Worm (Caenorhabditis elegans) whole organism, L4 larva: ENCODE results near the gene chil-8.

Experiments
- F10B5.3 ChIP-seq: sonication (generic microtip); optimal IDR thresholded peaks from 2 replicates; lab custom pipeline; 2016; ENCODE audit warnings: mild to moderate bottlenecking, missing genetic modification characterization, missing compliant biosample characterization
- F37D6.2 ChIP-seq: sonication (generic microtip); optimal IDR thresholded peaks from 2 replicates; lab custom pipeline; 2016; ENCODE audit warnings: mild to moderate bottlenecking, missing genetic modification characterization, missing compliant biosample characterization
- T26A8.4 ChIP-seq: fragments of 200-800 bp; sonication (Bioruptor generic); IDR thresholded peaks from 2 replicates; pipeline ENCODE4 v1.3.6; 2022; ENCODE audit warnings: missing genetic modification characterization, missing compliant biosample characterization
- Y75B8A.6 ChIP-seq: fragments of 200-800 bp; sonication (Bioruptor generic); IDR thresholded peaks from 2 replicates; pipeline ENCODE4 v1.3.6; 2022; ENCODE audit warnings: missing genetic modification reagents, missing genetic modification characterization, missing compliant biosample characterization
- aha-1 ChIP-seq: fragments of 150-350 bp; peaks from one replicate; lab custom pipeline; 2014; ENCODE audit warnings: missing biosample characterization, missing genetic modification characterization
- ama-1 ChIP-seq: fragments of 150-350 bp; optimal IDR thresholded peaks from 2 replicates; lab custom pipeline; 2014; ENCODE audit warnings: inconsistent platforms, mixed read lengths
- ceh-32 ChIP-seq: sonication (generic microtip); optimal IDR thresholded peaks from 2 replicates; lab custom pipeline; 2016; ENCODE audit warnings: mild to moderate bottlenecking, missing genetic modification characterization, missing compliant biosample characterization; ENCODE audit not compliant: poor library complexity
- ceh-44 ChIP-seq: fragments of 200-800 bp; sonication (Bioruptor generic); IDR thresholded peaks from 2 replicates; pipeline ENCODE4 v1.3.6; 2022; ENCODE audit warnings: missing genetic modification reagents, missing genetic modification characterization, missing compliant biosample characterization
- ces-1 ChIP-seq: fragments of 150-350 bp; sonication (generic microtip); optimal IDR thresholded peaks from 4 replicates; lab custom pipeline; 2014; ENCODE audit warnings: missing biosample characterization, missing genetic modification reagents, missing genetic modification characterization
- daf-12 ChIP-seq: fragments of 150-350 bp; optimal IDR thresholded peaks from 2 replicates; lab custom pipeline; 2014; ENCODE audit warnings: missing biosample characterization, missing genetic modification reagents, missing genetic modification characterization
- daf-19 ChIP-seq: fragments of 200-800 bp; sonication (Bioruptor generic); conservative IDR thresholded peaks from 2 replicates; pipeline ENCODE4 v1.3.6; 2022; ENCODE audit warnings: missing genetic modification characterization, missing compliant biosample characterization
- daf-8 ChIP-seq: fragments of 200-800 bp; sonication (Bioruptor generic); IDR thresholded peaks from 2 replicates; pipeline ENCODE4 v1.3.6; 2022; ENCODE audit warnings: missing genetic modification characterization, missing compliant biosample characterization
- dmd-9 ChIP-seq: fragments of 200-800 bp; sonication (Bioruptor generic); IDR thresholded peaks from 2 replicates; pipeline ENCODE4 v1.3.6; 2022; ENCODE audit warnings: missing genetic modification reagents, missing genetic modification characterization, missing compliant biosample characterization
- egl-27 ChIP-seq: sonication (generic microtip); optimal IDR thresholded peaks from 3 replicates; lab custom pipeline; 2017; ENCODE audit warnings: missing biosample characterization, missing genetic modification reagents, missing genetic modification characterization
- egl-43 ChIP-seq: fragments of 200-800 bp; sonication (Bioruptor generic); IDR thresholded peaks from 2 replicates; pipeline ENCODE4 v1.3.6; 2022; ENCODE audit warnings: missing genetic modification reagents, missing genetic modification characterization, missing compliant biosample characterization
- jun-1 ChIP-seq: fragments of 150-350 bp; optimal IDR thresholded peaks from 2 replicates; lab custom pipeline; 2014; ENCODE audit warnings: missing biosample characterization, missing genetic modification reagents, missing genetic modification characterization
- lin-13 ChIP-seq: fragments of 150-350 bp; optimal IDR thresholded peaks from 2 replicates; lab custom pipeline; 2014; ENCODE audit warnings: missing biosample characterization, missing genetic modification reagents, missing genetic modification characterization
- mdt-29 ChIP-seq: fragments of 200-800 bp; sonication (Bioruptor generic); IDR thresholded peaks from 2 replicates; pipeline ENCODE4 v1.3.6; 2022; ENCODE audit warnings: missing genetic modification reagents, missing genetic modification characterization, missing compliant biosample characterization
- mes-2 ChIP-seq: sonication (generic microtip); optimal IDR thresholded peaks from 2 replicates; lab custom pipeline; 2016; ENCODE audit warnings: missing genotype, mild to moderate bottlenecking, missing genetic modification characterization, missing compliant biosample characterization; ENCODE audit not compliant: poor library complexity, severe bottlenecking
- mxl-3 ChIP-seq: fragments of 200-800 bp; sonication (Bioruptor generic); optimal IDR thresholded peaks from 2 replicates; lab custom pipeline; 2018; ENCODE audit warnings: mild to moderate bottlenecking, missing genetic modification characterization, missing compliant biosample characterization
- nhr-102 ChIP-seq: sonication (generic microtip); optimal IDR thresholded peaks from 2 replicates; lab custom pipeline; 2016; ENCODE audit warnings: mild to moderate bottlenecking, missing genetic modification characterization, moderate library complexity, missing compliant biosample characterization
- nhr-11 ChIP-seq: fragments of 150-350 bp; optimal IDR thresholded peaks from 2 replicates; lab custom pipeline; 2014; ENCODE audit warnings: missing biosample characterization, missing genetic modification characterization
- nhr-28 ChIP-seq: fragments of 150-350 bp; optimal IDR thresholded peaks from 2 replicates; lab custom pipeline; 2014; ENCODE audit warnings: missing biosample characterization, missing genetic modification characterization
- nhr-42 ChIP-seq: fragments of 200-800 bp; sonication (Bioruptor generic); IDR thresholded peaks from 2 replicates; pipeline ENCODE4 v1.3.6; 2022; ENCODE audit warnings: missing genetic modification characterization, missing compliant biosample characterization
- pqm-1 ChIP-seq: sonication (generic microtip); optimal IDR thresholded peaks from 2 replicates; lab custom pipeline; 2017; ENCODE audit warnings: missing biosample characterization, missing genetic modification characterization
- unc-130 ChIP-seq: sonication (generic microtip); optimal IDR thresholded peaks from 2 replicates; lab custom pipeline; 2016; ENCODE audit warnings: missing genetic modification reagents, missing genetic modification characterization, missing compliant biosample characterization
- unc-62 ChIP-seq, 3 experiments: fragments of 150-350 bp in 1 of 3; sonication (generic microtip); optimal IDR thresholded peaks in 2 of 3; peaks in 1 of 3; 1 replicate in 1 of 3; 2 replicates in 2 of 3; lab custom pipeline; 2014 to 2017; ENCODE audit warnings: missing biosample characterization in 3 of 3, missing genetic modification characterization in 3 of 3, missing genetic modification reagents in 3 of 3, missing genotype in 1 of 3
- vab-7 ChIP-seq: fragments of 200-800 bp; sonication (Bioruptor generic); IDR thresholded peaks from 2 replicates; pipeline ENCODE4 v1.3.6; 2022; ENCODE audit warnings: missing genetic modification reagents, missing genetic modification characterization, missing compliant biosample characterization
- zfp-2 ChIP-seq: sonication (generic microtip); optimal IDR thresholded peaks from 2 replicates; lab custom pipeline; 2016; ENCODE audit warnings: mild to moderate bottlenecking, missing genetic modification characterization, missing compliant biosample characterization
- zip-2 ChIP-seq: fragments of 150-350 bp; optimal IDR thresholded peaks from 2 replicates; lab custom pipeline; 2014; ENCODE audit warnings: missing biosample characterization, missing genetic modification characterization
- ztf-11 ChIP-seq: fragments of 150-350 bp; optimal IDR thresholded peaks from 2 replicates; lab custom pipeline; 2014; ENCODE audit warnings: missing biosample characterization, missing genetic modification characterization
- ztf-7 ChIP-seq: fragments of 150-350 bp; optimal IDR thresholded peaks from 2 replicates; lab custom pipeline; 2014; ENCODE audit warnings: missing biosample characterization, missing genetic modification characterization

chil-8 gene

ce11 chrII:9880826-9881225 lies 8.0 kb upstream of the chil-8 start, which contains the start of gene C08H9.15:
Gene C08H9.15, plus strand, starts transcription at chrII:9881193.
- TF ChIP-seq nhr-28 = peak; percentile 11
- TF ChIP-seq daf-12 (tag; lab: Kevin White, UChicago) = no peak

- peak in 1 of 2 experiments; percentile 8 for TF ChIP-seq unc-62 (GFP tag; optimal IDR thresholded peaks at IDR 0.05 in 1 of 2; lab: Kevin White, UChicago)
- no peak for TF ChIP-seq unc-62 (tag; optimal IDR thresholded peaks at IDR 0.05; lab: Kevin White, UChicago)
- peak; percentile 73 for TF ChIP-seq aha-1 (tag; lab: Kevin White, UChicago)
- no peak for TF ChIP-seq unc-130 (GFP tag; lab: Kevin White, UChicago)
- no peak for TF ChIP-seq daf-19 (GFP tag; lab: Robert Waterston, UW)
- TF ChIP-seq daf-8 (GFP tag; lab: Robert Waterston, UW) = no peak
These were observed 7.0 kb upstream of the chil-8 start for ce11 chrII:9879815-9880214.

ce11 chrII:9874508-9875229 lies 1.8 kb upstream of the chil-8 start, which contains the start of the genes chil-2 and ctsa-3.2:
Gene chil-2, minus strand, starts transcription at chrII:9874608.
Gene ctsa-3.2, plus strand, starts transcription at chrII:9875179.
- TF ChIP-seq zfp-2 (no peak), ztf-11 (tag; lab: Kevin White, UChicago) (no peak), mdt-29 (GFP tag; lab: Robert Waterston, UW) (no peak), egl-43 (no peak), F37D6.2 (tag; lab: Kevin White, UChicago) (no peak), zip-2 (tag; lab: Kevin White, UChicago) (no peak), nhr-11 (tag; lab: Kevin White, UChicago) (no peak), vab-7 (GFP tag; lab: Robert Waterston, UW) (no peak), ces-1 (GFP tag; lab: Kevin White, UChicago) (no peak), ama-1 (lab: Kevin White, UChicago) (no peak), dmd-9 (no peak), mes-2 (tag; lab: Kevin White, UChicago) (no peak), Y75B8A.6 (no peak), egl-27 (no peak), mxl-3 (GFP tag; lab: Kevin White, UChicago) (no peak), F10B5.3 (tag; lab: Kevin White, UChicago) (no peak), aha-1 (tag; lab: Kevin White, UChicago) (no peak)
- TF ChIP-seq, all 104 proteins: peak for 0

- TF ChIP-seq ceh-32 (no peak), unc-62 (GFP tag; optimal IDR thresholded peaks at IDR 0.05 in 1 of 2; lab: Kevin White, UChicago) (peak in 1 of 2 experiments; percentile 97), unc-62 (tag; optimal IDR thresholded peaks at IDR 0.05; lab: Kevin White, UChicago) (no peak), pqm-1 (tag; lab: Kevin White, UChicago) (no peak)
These were observed 1.8 kb downstream of the chil-8 start, which contains the start of gene chil-7 for ce11 chrII:9871061-9871460. Gene chil-7, minus strand, starts transcription at chrII:9871172.

ce11 chrII:9868698-9869097 lies 4.2 kb downstream of the chil-8 start, which contains the start of gene old-1:
Gene old-1, minus strand, starts transcription at chrII:9868747.
- TF ChIP-seq ceh-44 (GFP tag; lab: Robert Waterston, UW) (no peak), egl-43 (no peak), ama-1 (lab: Kevin White, UChicago) (no peak), lin-13 (GFP tag; lab: Kevin White, UChicago) (no peak), T26A8.4 (GFP tag; lab: Robert Waterston, UW) (no peak), ztf-7 (no peak), nhr-42 (no peak), jun-1 (tag; lab: Kevin White, UChicago) (no peak), nhr-102 (tag; lab: Kevin White, UChicago) (no peak)
